Fruit fly (Drosophila melanogaster): ENCODE results near the gene Las.

Las gene

dm6 chr3L:20398243-20399222 lies 33.6 kb downstream of the Las start (continued):
- TF ChIP-seq tap (tag; optimal IDR thresholded peaks at IDR 0.05), result peak; percentile 83
- TF ChIP-seq jing (GFP tag; optimal IDR thresholded peaks at IDR 0.05), result peak; percentile 58
- TF ChIP-seq caup (GFP tag; optimal IDR thresholded peaks at IDR 0.05; ENCODE audit: severe bottlenecking), result peak; percentile 83
- peak; percentile 69 for TF ChIP-seq Six4 (GFP tag; optimal IDR thresholded peaks at IDR 0.05)
- peak; percentile 87 for TF ChIP-seq NfI (GFP tag; optimal IDR thresholded peaks at IDR 0.05)
- TF ChIP-seq Bgb (GFP tag; IDR thresholded peaks at IDR 0.05; ENCODE audit: partially characterized antibody), result no peak; the same call in 1 of the 2 replicates
- TF ChIP-seq jumu (GFP tag; optimal IDR thresholded peaks at IDR 0.05), result peak; percentile 63
- peak; percentile 86 for TF ChIP-seq CG31441 (GFP tag; IDR thresholded peaks at IDR 0.05)
- TF ChIP-seq org-1 (GFP tag; optimal IDR thresholded peaks at IDR 0.05), result peak; percentile 81
- TF ChIP-seq CG10366 (GFP tag; IDR thresholded peaks at IDR 0.05), result peak; percentile 67
- peak; percentile 78 for TF ChIP-seq Drgx (GFP tag; IDR thresholded peaks at IDR 0.05)
- peak; percentile 74 for TF ChIP-seq HmgZ (tag; optimal IDR thresholded peaks at IDR 0.05)
- TF ChIP-seq CG34224 (GFP tag; IDR thresholded peaks at IDR 0.05; ENCODE audit: partially characterized antibody), result 0 out of 3 replicates have a peak, but pooled peaks have one; percentile 5
- TF ChIP-seq sob (GFP tag; IDR thresholded peaks at IDR 0.05), result peak; percentile 70; the same call in 1 of the 2 replicates
- peak; percentile 78 for TF ChIP-seq E2f1 (GFP tag; IDR thresholded peaks at IDR 0.05)
- 0 out of 2 replicates have a peak, but pooled peaks have one; percentile 21 for TF ChIP-seq wdn (GFP tag; IDR thresholded peaks at IDR 0.05)
- TF ChIP-seq chinmo (GFP tag; IDR thresholded peaks at IDR 0.05; ENCODE audit: partially characterized antibody), result peak; percentile 88
- peak; percentile 90 for TF ChIP-seq Dek (tag; optimal IDR thresholded peaks at IDR 0.05)
- peak; percentile 67 for TF ChIP-seq CG13894 (tag; optimal IDR thresholded peaks at IDR 0.05)
- peak; percentile 91 for TF ChIP-seq Sox102F (GFP tag; optimal IDR thresholded peaks at IDR 0.05)
- TF ChIP-seq usp (GFP tag; optimal IDR thresholded peaks at IDR 0.05), result no peak
- TF ChIP-seq CG7357 (GFP tag; IDR thresholded peaks at IDR 0.05), result peak; percentile 62
- peak; percentile 88 for TF ChIP-seq CG18619 (GFP tag; optimal IDR thresholded peaks at IDR 0.05)
- peak; percentile 74 for TF ChIP-seq CG4820 (GFP tag; optimal IDR thresholded peaks at IDR 0.05)
- peak; percentile 51 for TF ChIP-seq CG7928 (GFP tag; optimal IDR thresholded peaks at IDR 0.05)
- TF ChIP-seq ttk (GFP tag; IDR thresholded peaks at IDR 0.05), result peak; percentile 75
- peak; percentile 90 for TF ChIP-seq CG12659 (GFP tag; optimal IDR thresholded peaks at IDR 0.05)
- peak; percentile 91 for TF ChIP-seq Ets65A (GFP tag)
- TF ChIP-seq gfzf (GFP tag; optimal IDR thresholded peaks at IDR 0.05), result no peak
- TF ChIP-seq Ptx1 (GFP tag; IDR thresholded peaks at IDR 0.05), result peak; percentile 85
- TF ChIP-seq disco-r (GFP tag; optimal IDR thresholded peaks at IDR 0.05), result peak; percentile 72
- peak; percentile 73 for TF ChIP-seq chn (GFP tag; optimal IDR thresholded peaks at IDR 0.05)
- TF ChIP-seq fd3F (GFP tag; optimal IDR thresholded peaks at IDR 0.05), result peak; percentile 86
- TF ChIP-seq CG14965 (GFP tag; optimal IDR thresholded peaks at IDR 0.05; ENCODE audit: borderline replicate concordance), result peak; percentile 38
- TF ChIP-seq Ravus (GFP tag; IDR thresholded peaks at IDR 0.05), result peak; percentile 44
- TF ChIP-seq CG6654 (GFP tag; optimal IDR thresholded peaks at IDR 0.05), result peak; percentile 47
- TF ChIP-seq crc (GFP tag; optimal IDR thresholded peaks at IDR 0.05), result peak; percentile 52
- TF ChIP-seq CG6765 (GFP tag; optimal IDR thresholded peaks at IDR 0.05), result peak; percentile 78
- TF ChIP-seq sc (optimal IDR thresholded peaks at IDR 0.05), result no peak
- peak; percentile 72 for TF ChIP-seq sc (GFP tag; optimal IDR thresholded peaks at IDR 0.05)
- TF ChIP-seq sens-2 (GFP tag; IDR thresholded peaks at IDR 0.05), result no peak
- TF ChIP-seq CG3847 (GFP tag; IDR thresholded peaks at IDR 0.05), result peak; percentile 73
- peak; percentile 74 for TF ChIP-seq CG12155 (GFP tag; optimal IDR thresholded peaks at IDR 0.05)
- peak in 1 of 2 experiments; percentile 95 for TF ChIP-seq eve (GFP tag; optimal IDR thresholded peaks at IDR 0.05)
- TF ChIP-seq ems (GFP tag; optimal IDR thresholded peaks at IDR 0.05), result peak; percentile 69
- peak; percentile 20 for TF ChIP-seq Ets97D (GFP tag; optimal IDR thresholded peaks at IDR 0.05)
- TF ChIP-seq Abd-B (GFP tag; optimal IDR thresholded peaks at IDR 0.05), result peak; percentile 69
- TF ChIP-seq Hr51 (GFP tag; optimal IDR thresholded peaks at IDR 0.05), result peak; percentile 55 to 92

Data from whole organism, embryonic.